Worm (Caenorhabditis elegans) whole organism, young adult: ENCODE data around the gene ZC395.5.

ENCODE experiments used
- F49E8.2 ChIP-seq: sonication (generic microtip); optimal IDR thresholded peaks from 3 replicates; lab custom pipeline; 2017; ENCODE audit warnings: missing genetic modification characterization, mild to moderate bottlenecking, missing compliant biosample characterization, antibody characterized with exemption, moderate library complexity; ENCODE audit not compliant: insufficient read depth
- K12H6.12 ChIP-seq: fragments of 200-800 bp; sonication (Bioruptor generic); optimal IDR thresholded peaks from 2 replicates; lab custom pipeline; 2018; ENCODE audit warnings: mild to moderate bottlenecking, missing genetic modification characterization, missing compliant biosample characterization
- ama-1 ChIP-seq, 3 experiments: fragments of 150-350 bp in 1 of 3; sonication (generic microtip) in 2 of 3; optimal IDR thresholded peaks; 2 replicates each; lab custom pipeline; 2014 to 2018; ENCODE audit warnings: missing biosample characterization in 2 of 3, missing genetic modification characterization in 2 of 3, missing genetic modification reagents in 2 of 3
- die-1 ChIP-seq: sonication (generic microtip); optimal IDR thresholded peaks from 2 replicates; lab custom pipeline; 2016; ENCODE audit warnings: missing genotype, mild to moderate bottlenecking, missing genetic modification characterization, missing compliant biosample characterization
- dox-1 ChIP-seq: fragments of 200-800 bp; sonication (Bioruptor generic); IDR thresholded peaks from 2 replicates; pipeline ENCODE4 v1.3.6; 2022; ENCODE audit warnings: missing genetic modification reagents, missing genetic modification characterization, missing compliant biosample characterization
- egrh-3 ChIP-seq: fragments of 200-800 bp; sonication (Bioruptor generic); IDR thresholded peaks from 2 replicates; pipeline ENCODE4 v1.3.6; 2022; ENCODE audit warnings: missing genetic modification reagents, missing genetic modification characterization, missing compliant biosample characterization
- ets-4 ChIP-seq: fragments of 200-800 bp; sonication (Bioruptor generic); optimal IDR thresholded peaks from 2 replicates; lab custom pipeline; 2018; ENCODE audit warnings: mild to moderate bottlenecking, missing genetic modification characterization, missing compliant biosample characterization
- hrde-1 ChIP-seq: sonication (generic microtip); optimal IDR thresholded peaks from 2 replicates; lab custom pipeline; 2016; ENCODE audit warnings: missing genetic modification characterization, mild to moderate bottlenecking, missing compliant biosample characterization, moderate library complexity, missing genotype, missing genetic modification reagents, borderline replicate concordance
- pha-4 ChIP-seq: fragments of 150-350 bp; sonication (generic microtip); optimal IDR thresholded peaks from 2 replicates; lab custom pipeline; 2014; ENCODE audit warnings: missing biosample characterization, missing genetic modification reagents, missing genetic modification characterization
- zfh-2 ChIP-seq: fragments of 200-800 bp; sonication (Bioruptor generic); conservative IDR thresholded peaks from 2 replicates; pipeline ENCODE4 v1.3.6; 2022; ENCODE audit warnings: missing genetic modification reagents, missing genetic modification characterization, missing compliant biosample characterization
- ztf-22 ChIP-seq: fragments of 200-800 bp; sonication (Bioruptor generic); optimal IDR thresholded peaks from 2 replicates; lab custom pipeline; 2018; ENCODE audit warnings: mild to moderate bottlenecking, missing genetic modification characterization, moderate library complexity, missing compliant biosample characterization

DNA sequence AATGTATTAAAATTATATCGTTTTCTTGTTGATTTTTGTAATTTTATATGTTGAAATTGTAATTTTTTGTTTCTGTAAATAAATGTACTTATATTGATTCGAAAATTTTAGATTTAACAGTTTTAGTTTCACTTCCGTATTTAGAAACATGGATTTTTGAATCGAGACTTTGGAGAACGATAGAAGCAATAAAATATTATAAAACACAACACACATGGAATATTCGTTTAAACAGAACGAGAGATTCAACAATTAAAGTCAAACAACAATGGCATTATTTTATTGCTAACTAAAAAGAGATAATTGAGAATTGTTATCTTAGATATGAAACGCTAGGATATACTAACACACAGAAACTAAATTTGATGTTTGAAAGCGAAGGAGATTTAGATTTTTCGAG is 838 bp downstream of the ZC395.5 start:
- TF ChIP-seq F49E8.2, result no peak
- TF ChIP-seq ama-1 (optimal IDR thresholded peaks at IDR 0.05; lab: Kevin White, UChicago), result no peak
- TF ChIP-seq ama-1 (GFP tag; optimal IDR thresholded peaks at IDR 0.05; lab: Kevin White, UChicago), result no peak
- TF ChIP-seq dox-1, result no peak
- TF ChIP-seq egrh-3 (GFP tag; lab: Robert Waterston, UW), result no peak
- no peak for TF ChIP-seq zfh-2 (GFP tag; lab: Robert Waterston, UW)
- TF ChIP-seq ets-4 (GFP tag; lab: Kevin White, UChicago), result no peak
- TF ChIP-seq K12H6.12 (tag; lab: Kevin White, UChicago), result no peak
- no peak for TF ChIP-seq pha-4
- no peak for TF ChIP-seq die-1 (tag; lab: Kevin White, UChicago)
- no peak for TF ChIP-seq ztf-22 (GFP tag; lab: Kevin White, UChicago)
- no peak for TF ChIP-seq hrde-1 (tag; lab: Kevin White, UChicago)
